Fruit fly (Drosophila melanogaster) whole organism, prepupa: ENCODE data around the gene CG1172.

Experiments used
- Hr39 ChIP-seq: fragments of 200-800 bp; sonication (Bioruptor generic); optimal IDR thresholded peaks from 2 replicates; lab custom pipeline; 2016; ENCODE audit warnings: missing biosample characterization, missing genetic modification characterization
- fd59A ChIP-seq: fragments of 200-800 bp; sonication (Bioruptor generic); optimal IDR thresholded peaks from 2 replicates; lab custom pipeline; 2017; ENCODE audit warnings: missing biosample characterization, mild to moderate bottlenecking, missing genetic modification characterization, missing genetic modification reagents

dm6 chr3R:5414147-5414748, 20.5 kb downstream of the CG1172 start, which contains the start of gene CG14669:
- no peak for TF ChIP-seq Hr39 (GFP tag; lab: Kevin White, UChicago)
- no peak for TF ChIP-seq fd59A (GFP tag; lab: Kevin White, UChicago)
